Worm (Caenorhabditis elegans) whole organism, early embryonic: ENCODE data around the gene srz-18.

Experiments used
- ama-1 ChIP-seq: fragments of 150-350 bp; optimal IDR thresholded peaks from 2 replicates; lab custom pipeline; 2014
- ceh-13 ChIP-seq: fragments of 200-800 bp; sonication (Bioruptor generic); optimal IDR thresholded peaks from 2 replicates; lab custom pipeline; 2018; ENCODE audit warnings: mild to moderate bottlenecking, missing genetic modification characterization, missing compliant biosample characterization
- sea-1 ChIP-seq: fragments of 200-800 bp; sonication (Bioruptor generic); conservative IDR thresholded peaks from 2 replicates; pipeline ENCODE4 v1.3.6; 2022; ENCODE audit warnings: missing genetic modification characterization, missing compliant biosample characterization
- tbx-11 ChIP-seq: fragments of 200-800 bp; sonication (Bioruptor generic); IDR thresholded peaks from 2 replicates; pipeline ENCODE4 v1.3.6; 2022; ENCODE audit warnings: missing genetic modification characterization, missing compliant biosample characterization

DNA sequence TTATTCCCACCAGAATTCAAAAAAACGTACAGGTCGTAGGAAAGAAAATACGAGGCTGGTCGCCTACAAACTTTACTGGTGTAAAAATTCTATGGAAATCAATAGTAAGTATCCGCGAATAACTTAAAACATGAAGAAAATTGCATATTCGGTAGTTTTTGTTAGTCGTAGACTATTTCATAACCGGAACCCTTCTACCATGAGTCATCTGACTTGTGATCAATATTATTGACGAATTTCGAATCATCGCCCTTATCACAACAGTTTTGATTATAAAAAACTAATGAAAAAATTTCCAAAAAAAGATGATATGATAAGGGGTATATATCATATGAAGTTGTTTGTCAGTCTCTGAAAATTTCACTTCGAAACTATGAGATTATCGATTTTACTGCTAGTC is 33.5 kb downstream of the srz-18 start, which contains the start of gene W01F3.2:
- TF ChIP-seq ama-1 (lab: Kevin White, UChicago): no peak
- no peak for TF ChIP-seq ceh-13 (GFP tag; lab: Kevin White, UChicago)
- no peak for TF ChIP-seq sea-1 (GFP tag; lab: Robert Waterston, UW)
- no peak for TF ChIP-seq tbx-11 (GFP tag; lab: Robert Waterston, UW)
